Worm (Caenorhabditis elegans) whole organism, L2 larva: ENCODE results near the gene F54D5.4.

Source experiments
- C34F6.9 ChIP-seq: fragments of 150-350 bp; optimal IDR thresholded peaks from 2 replicates; lab custom pipeline; 2014; ENCODE audit warnings: missing biosample characterization, missing genetic modification characterization
- F13H6.1 ChIP-seq: sonication (generic microtip); optimal IDR thresholded peaks from 2 replicates; lab custom pipeline; 2016; ENCODE audit warnings: missing genetic modification characterization, missing compliant biosample characterization
- R02D3.7 ChIP-seq: fragments of 150-350 bp; optimal IDR thresholded peaks from 2 replicates; lab custom pipeline; 2014; ENCODE audit warnings: missing biosample characterization, missing genetic modification characterization
- Y55F3AM.14 ChIP-seq: fragments of 200-800 bp; sonication (Bioruptor generic); optimal IDR thresholded peaks from 2 replicates; lab custom pipeline; 2018; ENCODE audit warnings: mild to moderate bottlenecking, missing genetic modification characterization, missing compliant biosample characterization
- ZK546.5 ChIP-seq: sonication (generic microtip); optimal IDR thresholded peaks from 2 replicates; lab custom pipeline; 2017; ENCODE audit warnings: missing biosample characterization, missing genetic modification characterization
- alr-1 ChIP-seq: fragments of 150-350 bp; optimal IDR thresholded peaks from 2 replicates; lab custom pipeline; 2014; ENCODE audit warnings: missing biosample characterization, missing genetic modification characterization
- aly-2 ChIP-seq: fragments of 150-350 bp; optimal IDR thresholded peaks from 2 replicates; lab custom pipeline; 2014; ENCODE audit warnings: missing biosample characterization, missing genetic modification characterization
- ama-1 ChIP-seq: fragments of 150-350 bp; optimal IDR thresholded peaks from 2 replicates; lab custom pipeline; 2018; ENCODE audit warnings: inconsistent platforms
- blmp-1 ChIP-seq: sonication (generic microtip); optimal IDR thresholded peaks from 2 replicates; lab custom pipeline; 2017; ENCODE audit warnings: missing genetic modification characterization, mild to moderate bottlenecking, missing compliant biosample characterization, antibody characterized with exemption, moderate library complexity; ENCODE audit not compliant: insufficient read depth
- ceh-16 ChIP-seq: fragments of 150-350 bp; optimal IDR thresholded peaks from 2 replicates; lab custom pipeline; 2014; ENCODE audit warnings: missing biosample characterization, missing genetic modification characterization
- dmd-4 ChIP-seq: sonication (generic microtip); optimal IDR thresholded peaks from 2 replicates; lab custom pipeline; 2017; ENCODE audit warnings: missing biosample characterization, missing genetic modification characterization
- egl-27 ChIP-seq: sonication (generic microtip); optimal IDR thresholded peaks from 3 replicates; lab custom pipeline; 2017; ENCODE audit warnings: missing biosample characterization, missing genetic modification reagents, missing genetic modification characterization
- elt-1 ChIP-seq: fragments of 150-350 bp; optimal IDR thresholded peaks from 2 replicates; lab custom pipeline; 2014; ENCODE audit warnings: missing biosample characterization, missing genetic modification characterization
- elt-3 ChIP-seq: sonication (generic microtip); optimal IDR thresholded peaks from 2 replicates; lab custom pipeline; 2017; ENCODE audit warnings: missing biosample characterization, missing genetic modification characterization
- fos-1 ChIP-seq: fragments of 150-350 bp; optimal IDR thresholded peaks from 2 replicates; lab custom pipeline; 2014; ENCODE audit warnings: missing biosample characterization, missing genetic modification characterization
- gmeb-1 ChIP-seq: fragments of 150-350 bp; optimal IDR thresholded peaks from 2 replicates; lab custom pipeline; 2014; ENCODE audit warnings: missing biosample characterization, missing genetic modification characterization
- lin-13 ChIP-seq: fragments of 150-350 bp; optimal IDR thresholded peaks from 2 replicates; lab custom pipeline; 2014; ENCODE audit warnings: missing biosample characterization, missing genetic modification reagents, missing genetic modification characterization
- lin-39 ChIP-seq: fragments of 150-350 bp; optimal IDR thresholded peaks from 2 replicates; lab custom pipeline; 2014; ENCODE audit warnings: missing biosample characterization, missing genetic modification reagents, missing genetic modification characterization
- lsy-2 ChIP-seq, 2 experiments: fragments of 150-350 bp in 1 of 2; sonication (generic microtip) in 1 of 2; optimal IDR thresholded peaks; 2 replicates each; lab custom pipeline; 2014 to 2017; ENCODE audit warnings: missing biosample characterization in 2 of 2, missing genetic modification characterization in 2 of 2
- mab-5 ChIP-seq: fragments of 150-350 bp; optimal IDR thresholded peaks from 2 replicates; lab custom pipeline; 2014; ENCODE audit warnings: missing biosample characterization, missing genetic modification characterization
- nhr-10 ChIP-seq: sonication (generic microtip); optimal IDR thresholded peaks from 2 replicates; lab custom pipeline; 2017; ENCODE audit warnings: missing biosample characterization, missing genetic modification characterization
- nhr-11 ChIP-seq: fragments of 150-350 bp; optimal IDR thresholded peaks from 2 replicates; lab custom pipeline; 2014; ENCODE audit warnings: missing biosample characterization, missing genetic modification characterization
- nhr-21 ChIP-seq: fragments of 150-350 bp; optimal IDR thresholded peaks from 2 replicates; lab custom pipeline; 2014; ENCODE audit warnings: missing biosample characterization, missing genetic modification characterization
- nhr-23 ChIP-seq: fragments of 150-350 bp; optimal IDR thresholded peaks from 2 replicates; lab custom pipeline; 2014; ENCODE audit warnings: missing biosample characterization, missing genetic modification reagents, missing genetic modification characterization
- nhr-237 ChIP-seq: fragments of 150-350 bp; optimal IDR thresholded peaks from 2 replicates; lab custom pipeline; 2014; ENCODE audit warnings: missing biosample characterization, missing genetic modification characterization
- nhr-25 ChIP-seq: fragments of 150-350 bp; sonication (generic microtip); optimal IDR thresholded peaks from 3 replicates; lab custom pipeline; 2014; ENCODE audit warnings: missing biosample characterization, missing genetic modification characterization
- nhr-6 ChIP-seq: fragments of 150-350 bp; optimal IDR thresholded peaks from 2 replicates; lab custom pipeline; 2014; ENCODE audit warnings: missing biosample characterization, missing genetic modification characterization
- nhr-77 ChIP-seq: fragments of 150-350 bp; optimal IDR thresholded peaks from 2 replicates; lab custom pipeline; 2014; ENCODE audit warnings: missing biosample characterization, missing genetic modification characterization
- peb-1 ChIP-seq: fragments of 150-350 bp; optimal IDR thresholded peaks from 2 replicates; lab custom pipeline; 2014; ENCODE audit warnings: missing biosample characterization, missing genetic modification characterization
- skn-1 ChIP-seq: sonication (generic microtip); optimal IDR thresholded peaks from 2 replicates; lab custom pipeline; 2017; ENCODE audit warnings: missing biosample characterization, missing genetic modification characterization
- sma-3 ChIP-seq: sonication (generic microtip); optimal IDR thresholded peaks from 2 replicates; lab custom pipeline; 2016; ENCODE audit warnings: missing genetic modification reagents, missing genetic modification characterization, missing compliant biosample characterization
- sma-9 ChIP-seq, 2 experiments: fragments of 150-350 bp in 1 of 2; sonication (generic microtip) in 1 of 2; optimal IDR thresholded peaks; 2 replicates each; lab custom pipeline; 2014 to 2016; ENCODE audit warnings: missing genetic modification characterization in 2 of 2, mild to moderate bottlenecking in 1 of 2, missing biosample characterization in 1 of 2, missing compliant biosample characterization in 1 of 2, missing genetic modification reagents in 1 of 2, moderate library complexity in 1 of 2
- snpc-4 ChIP-seq: fragments of 150-350 bp; optimal IDR thresholded peaks from 2 replicates; lab custom pipeline; 2014; ENCODE audit warnings: missing biosample characterization, missing genetic modification characterization
- unc-39 ChIP-seq: fragments of 150-350 bp; optimal IDR thresholded peaks from 2 replicates; lab custom pipeline; 2014; ENCODE audit warnings: missing biosample characterization, missing genetic modification characterization
- unc-55 ChIP-seq: fragments of 150-350 bp; sonication (generic microtip); optimal IDR thresholded peaks from 3 replicates; lab custom pipeline; 2014; ENCODE audit warnings: missing biosample characterization, missing genetic modification reagents, missing genetic modification characterization
- ztf-1 ChIP-seq: fragments of 200-800 bp; sonication (Bioruptor generic); conservative IDR thresholded peaks from 2 replicates; pipeline ENCODE4 v1.3.6; 2022; ENCODE audit warnings: missing genetic modification characterization, missing compliant biosample characterization
- ztf-11 ChIP-seq: sonication (generic microtip); optimal IDR thresholded peaks from 2 replicates; lab custom pipeline; 2017; ENCODE audit warnings: missing biosample characterization, missing genetic modification characterization

Gene F54D5.4

DNA sequence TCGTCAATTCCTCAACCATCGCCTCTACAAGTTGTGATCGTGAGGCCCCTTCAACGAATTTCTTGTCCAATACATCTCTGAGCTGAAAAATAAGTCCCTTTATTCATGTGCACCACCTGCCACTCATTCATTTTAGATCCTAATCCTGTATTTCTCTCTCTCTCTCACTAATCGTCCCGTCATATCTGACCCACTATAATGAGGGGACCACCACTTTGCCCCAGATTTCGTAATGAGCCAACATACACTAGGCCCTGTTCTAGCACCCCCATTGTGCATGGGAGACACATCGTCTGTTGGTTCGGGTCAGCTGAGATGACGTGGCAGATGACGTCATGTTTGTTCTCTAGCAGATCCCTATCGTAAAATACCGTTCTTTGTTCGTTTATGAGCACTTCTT lies 34.2 kb upstream of the F54D5.4 start:
- TF ChIP-seq unc-39 (tag; lab: Kevin White, UChicago) (no peak), sma-9 (GFP tag; optimal IDR thresholded peaks at IDR 0.05; lab: Kevin White, UChicago) (no peak), sma-9 (tag; optimal IDR thresholded peaks at IDR 0.05; lab: Kevin White, UChicago) (no peak), ztf-1 (no peak), nhr-77 (tag; lab: Kevin White, UChicago) (no peak), peb-1 (tag; lab: Kevin White, UChicago) (no peak), ztf-11 (tag; lab: Kevin White, UChicago) (no peak), unc-55 (GFP tag; lab: Kevin White, UChicago) (no peak), blmp-1 (no peak), Y55F3AM.14 (GFP tag; lab: Kevin White, UChicago) (no peak), ama-1 (lab: Kevin White, UChicago) (no peak), egl-27 (tag; lab: Kevin White, UChicago) (no peak), skn-1 (tag; lab: Kevin White, UChicago) (no peak), dmd-4 (no peak), ZK546.5 (tag; lab: Kevin White, UChicago) (no peak)

DNA sequence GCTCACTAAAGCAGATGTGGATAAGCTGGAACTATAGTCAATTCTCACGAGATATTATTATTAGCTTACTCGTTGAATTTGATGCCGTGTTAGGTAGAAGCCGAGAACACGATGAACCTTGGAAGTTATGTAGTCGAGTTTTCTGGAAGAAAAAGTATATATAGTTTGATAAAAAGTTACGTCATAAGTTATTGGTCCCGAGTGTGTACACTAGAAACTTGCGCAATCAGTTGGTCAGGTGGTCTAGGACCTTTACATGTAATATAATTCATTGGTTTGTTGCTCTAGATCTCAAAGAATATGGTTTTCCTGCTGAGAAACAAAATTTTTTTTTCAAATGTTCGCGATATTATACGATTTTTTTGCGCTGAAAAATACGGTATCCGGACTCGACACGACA lies 33.7 kb upstream of the F54D5.4 start:
- TF ChIP-seq alr-1 (tag; lab: Kevin White, UChicago) (no peak), nhr-6 (no peak), ztf-11 (tag; lab: Kevin White, UChicago) (no peak), sma-3 (GFP tag; lab: Kevin White, UChicago) (no peak), mab-5 (tag; lab: Kevin White, UChicago) (no peak), R02D3.7 (tag; lab: Kevin White, UChicago) (no peak), lin-39 (no peak), sma-9 (GFP tag; optimal IDR thresholded peaks at IDR 0.05; lab: Kevin White, UChicago) (no peak), sma-9 (tag; optimal IDR thresholded peaks at IDR 0.05; lab: Kevin White, UChicago) (no peak)

DNA sequence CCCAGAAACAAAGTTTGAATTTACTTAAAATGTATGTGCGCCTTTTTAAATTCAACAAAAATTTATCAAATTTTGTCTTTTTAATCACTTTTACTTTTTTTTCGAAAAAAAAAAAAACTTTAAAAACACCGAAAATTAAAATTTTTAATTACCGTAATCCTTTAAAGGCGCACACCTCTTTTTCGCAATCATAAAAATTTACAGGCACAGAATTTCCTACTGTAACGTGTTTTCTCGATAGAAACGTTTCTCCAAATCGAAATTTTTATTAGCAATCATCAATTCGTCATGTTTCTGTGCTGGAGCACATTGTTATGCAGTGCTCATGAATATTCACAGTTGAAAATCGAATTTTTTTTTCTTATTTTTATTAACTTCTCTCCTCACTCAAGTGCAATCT lies 33.1 kb upstream of the F54D5.4 start:
- no peak for TF ChIP-seq lsy-2 (tag; optimal IDR thresholded peaks at IDR 0.05; lab: Kevin White, UChicago)
- TF ChIP-seq lin-13, result no peak
- no peak for TF ChIP-seq elt-3 (tag; lab: Kevin White, UChicago)
- TF ChIP-seq egl-27 (tag; lab: Kevin White, UChicago), result no peak
- no peak for TF ChIP-seq blmp-1
- no peak for TF ChIP-seq C34F6.9 (tag; lab: Kevin White, UChicago)
- TF ChIP-seq aly-2, result no peak
- TF ChIP-seq ZK546.5 (tag; lab: Kevin White, UChicago), result no peak
- TF ChIP-seq nhr-6, result no peak
- no peak for TF ChIP-seq unc-39 (tag; lab: Kevin White, UChicago)
- no peak for TF ChIP-seq ceh-16 (tag; lab: Kevin White, UChicago)
- TF ChIP-seq elt-1 (tag; lab: Kevin White, UChicago), result no peak
- no peak for TF ChIP-seq Y55F3AM.14 (GFP tag; lab: Kevin White, UChicago)
- no peak for TF ChIP-seq gmeb-1 (tag; lab: Kevin White, UChicago)
- TF ChIP-seq peb-1 (tag; lab: Kevin White, UChicago), result no peak

DNA sequence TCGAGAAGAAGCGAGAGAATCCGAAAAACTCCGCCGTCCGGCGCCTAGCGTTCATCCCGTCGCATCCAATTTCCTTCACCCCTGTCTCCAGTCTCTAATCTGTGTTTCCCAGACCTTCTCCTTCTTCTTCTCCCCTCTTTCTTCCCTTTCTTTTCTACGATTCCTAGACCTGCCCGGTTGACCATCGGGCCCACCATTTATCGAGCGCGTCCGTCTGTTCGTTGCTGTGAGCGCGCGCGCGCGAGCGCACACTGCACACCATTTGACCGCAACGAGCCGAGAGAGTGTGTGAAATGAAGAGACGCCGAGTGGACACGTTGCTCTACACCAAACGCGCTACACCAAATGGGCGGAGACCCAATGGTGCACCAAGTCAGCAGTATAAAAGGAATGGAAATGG lies 32.5 kb upstream of the F54D5.4 start:
- no peak for TF ChIP-seq F13H6.1 (tag; lab: Kevin White, UChicago)
- TF ChIP-seq nhr-21 (tag; lab: Kevin White, UChicago), result no peak
- no peak for TF ChIP-seq lin-39
- no peak for TF ChIP-seq unc-55 (GFP tag; lab: Kevin White, UChicago)
- TF ChIP-seq ama-1 (lab: Kevin White, UChicago), result no peak
- TF ChIP-seq nhr-10 (tag; lab: Kevin White, UChicago), result no peak
- TF ChIP-seq nhr-23 (tag; lab: Kevin White, UChicago), result no peak
- no peak for TF ChIP-seq nhr-237
- TF ChIP-seq egl-27 (tag; lab: Kevin White, UChicago), result no peak
- no peak for TF ChIP-seq ztf-11 (tag; lab: Kevin White, UChicago)
- no peak for TF ChIP-seq fos-1
- TF ChIP-seq peb-1 (tag; lab: Kevin White, UChicago), result no peak
- TF ChIP-seq unc-39 (tag; lab: Kevin White, UChicago), result no peak
- no peak for TF ChIP-seq nhr-25 (tag; lab: Kevin White, UChicago)
- TF ChIP-seq ztf-1, result no peak
- TF ChIP-seq nhr-6, result no peak
- no peak for TF ChIP-seq nhr-11 (tag; lab: Kevin White, UChicago)
- no peak for TF ChIP-seq sma-3 (GFP tag; lab: Kevin White, UChicago)
- no peak for TF ChIP-seq snpc-4 (tag; lab: Kevin White, UChicago)
